Worm (Caenorhabditis elegans): Measurements from ENCODE around the gene M162.7.

- TF ChIP-seq egl-27 (tag; optimal IDR thresholded peaks at IDR 0.05) (no peak), tbx-2 (tag; optimal IDR thresholded peaks at IDR 0.05) (no peak), mep-1 (tag; optimal IDR thresholded peaks at IDR 0.05) (no peak), unc-62 (GFP tag; optimal IDR thresholded peaks at IDR 0.05) (no peak), xbp-1 (tag; optimal IDR thresholded peaks at IDR 0.05) (no peak), fkh-4 (tag; optimal IDR thresholded peaks at IDR 0.05; ENCODE audit: borderline replicate concordance) (no peak), nhr-12 (tag; optimal IDR thresholded peaks at IDR 0.05) (no peak), ama-1 (optimal IDR thresholded peaks at IDR 0.05) (no peak), unc-86 (tag; optimal IDR thresholded peaks at IDR 0.05) (no peak), tlp-1 (tag; optimal IDR thresholded peaks at IDR 0.05) (no peak)
These were observed 36.0 kb upstream of the M162.7 start, which contains the start of gene pcp-4 for ce11 chrV:19830815-19831214.

Data from whole organism, L1 larva.